Worm (Caenorhabditis elegans): ENCODE measurements around the gene Y39F10C.3.

- no peak for TF ChIP-seq mdl-1 (tag; optimal IDR thresholded peaks at IDR 0.05)
- TF ChIP-seq snpc-4 (tag; optimal IDR thresholded peaks at IDR 0.05), result no peak
- TF ChIP-seq skn-1 (tag; optimal IDR thresholded peaks at IDR 0.05), result no peak
- no peak for TF ChIP-seq ama-1 (optimal IDR thresholded peaks at IDR 0.05)
- no peak for TF ChIP-seq ztf-11 (tag; optimal IDR thresholded peaks at IDR 0.05)
- no peak for TF ChIP-seq nhr-237 (tag; optimal IDR thresholded peaks at IDR 0.05)
- no peak for TF ChIP-seq elt-3 (tag; optimal IDR thresholded peaks at IDR 0.05)
- TF ChIP-seq elt-1 (tag; optimal IDR thresholded peaks at IDR 0.05), result no peak
- no peak for TF ChIP-seq lin-39 (tag; optimal IDR thresholded peaks at IDR 0.05)
- no peak for TF ChIP-seq aly-2 (tag; optimal IDR thresholded peaks at IDR 0.05)
- no peak for TF ChIP-seq nhr-6 (tag; optimal IDR thresholded peaks at IDR 0.05)
- TF ChIP-seq egl-27 (tag; optimal IDR thresholded peaks at IDR 0.05), result no peak
- TF ChIP-seq ztf-1 (GFP tag; conservative IDR thresholded peaks at IDR 0.05), result no peak
- no peak for TF ChIP-seq sem-4 (tag; optimal IDR thresholded peaks at IDR 0.05)
These were observed 23.8 kb upstream of the Y39F10C.3 start, which contains the start of the genes K07E8.7 and frpr-14 for ce11 chrII:650321-651005.

All from whole organism, L2 larva.